Fruit fly (Drosophila melanogaster): ENCODE results near the gene CG6511.

DNA sequence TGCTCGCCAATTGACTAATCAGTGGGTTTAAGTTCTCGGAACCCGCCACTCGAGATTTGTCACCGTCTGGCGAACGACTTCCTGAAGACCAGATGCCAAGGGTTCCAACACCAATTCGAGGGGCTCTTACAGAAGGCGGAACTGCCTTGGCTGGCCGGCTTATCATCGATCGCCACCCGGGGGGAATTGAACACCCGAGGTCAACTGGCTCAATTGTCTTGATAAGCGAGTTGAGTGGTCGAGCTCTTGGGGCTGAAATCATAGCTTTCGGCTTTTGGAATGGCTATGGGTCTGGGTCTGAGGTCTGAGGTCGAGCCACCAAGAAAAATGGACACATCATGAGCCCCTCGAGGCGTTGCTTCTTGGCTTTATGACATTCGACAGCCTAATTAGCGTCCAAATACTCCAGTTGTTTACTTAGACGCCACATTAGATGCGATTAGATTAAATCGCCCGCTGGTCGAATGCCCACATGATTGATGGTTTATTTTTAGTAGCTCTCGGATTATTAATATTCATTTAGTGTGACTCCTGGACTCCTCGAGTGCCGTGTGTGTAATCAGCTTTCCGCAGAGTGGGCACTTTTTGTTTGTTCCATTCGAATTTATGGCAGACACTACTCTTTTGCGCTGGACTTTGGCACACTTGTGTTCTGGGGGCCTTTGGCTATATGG, 22.5 kb upstream of the CG6511 start:
- TF ChIP-seq pan (optimal IDR thresholded peaks at IDR 0.05) (no peak), psq (GFP tag; optimal IDR thresholded peaks at IDR 0.05) (no peak), h (GFP tag; optimal IDR thresholded peaks at IDR 0.05) (no peak), fru (GFP tag; optimal IDR thresholded peaks at IDR 0.05) (no peak), Myc (optimal IDR thresholded peaks at IDR 0.05) (no peak), Hr78 (GFP tag; optimal IDR thresholded peaks at IDR 0.05) (no peak)
